Worm (Caenorhabditis elegans) whole organism, young adult: ENCODE measurements around the gene Y54G11A.7.
"Not testable (repeated sequence)": the region's sequence is repeated elsewhere in the genome, so short reads cannot be mapped to it uniquely, and the experiment has no call there.

ENCODE experiments used
- D2030.7 ChIP-seq: fragments of 200-800 bp; sonication (Bioruptor generic); IDR thresholded peaks from 2 replicates; pipeline ENCODE4 v1.3.6; 2022; ENCODE audit warnings: missing genetic modification reagents, missing genetic modification characterization, missing compliant biosample characterization
- F55B11.4 ChIP-seq: sonication (generic microtip); optimal IDR thresholded peaks from 2 replicates; lab custom pipeline; 2016; ENCODE audit warnings: missing compliant biosample characterization, missing genetic modification characterization, borderline replicate concordance; ENCODE audit not compliant: insufficient read depth
- F57C9.4 ChIP-seq: sonication (generic microtip); optimal IDR thresholded peaks from 2 replicates; lab custom pipeline; 2017; ENCODE audit warnings: mild to moderate bottlenecking, missing genetic modification characterization, missing compliant biosample characterization
- Y56A3A.18 ChIP-seq: fragments of 200-800 bp; sonication (Bioruptor generic); IDR thresholded peaks from 2 replicates; pipeline ENCODE4 v1.3.6; 2022; ENCODE audit warnings: missing genetic modification reagents, missing genetic modification characterization, missing compliant biosample characterization
- akir-1 ChIP-seq: fragments of 200-800 bp; sonication (Bioruptor generic); optimal IDR thresholded peaks from 2 replicates; lab custom pipeline; 2018; ENCODE audit warnings: mild to moderate bottlenecking, missing genetic modification characterization, moderate library complexity, missing compliant biosample characterization
- ama-1 ChIP-seq, 3 experiments: fragments of 150-350 bp in 1 of 3; sonication (generic microtip) in 2 of 3; optimal IDR thresholded peaks; 2 replicates each; lab custom pipeline; 2014 to 2018; ENCODE audit warnings: missing biosample characterization in 2 of 3, missing genetic modification characterization in 2 of 3, missing genetic modification reagents in 2 of 3
- aptf-3 ChIP-seq: fragments of 200-800 bp; sonication (Bioruptor generic); IDR thresholded peaks from 2 replicates; pipeline ENCODE4 v1.3.6; 2022; ENCODE audit warnings: missing genetic modification characterization, missing compliant biosample characterization
- cebp-1 ChIP-seq, 2 experiments: fragments of 200-800 bp in 1 of 2; sonication (Bioruptor generic) in 1 of 2; sonication (generic microtip) in 1 of 2; IDR thresholded peaks in 1 of 2; optimal IDR thresholded peaks in 1 of 2; 2 replicates each; pipeline versions ENCODE4 v1.3.6 to Lab custom; 2017 to 2022; ENCODE audit warnings: missing compliant biosample characterization in 2 of 2, missing genetic modification characterization in 2 of 2, mild to moderate bottlenecking in 1 of 2, missing genetic modification reagents in 1 of 2, moderate library complexity in 1 of 2
- cebp-2 ChIP-seq: fragments of 200-800 bp; sonication (Bioruptor generic); IDR thresholded peaks from 2 replicates; pipeline ENCODE4 v1.3.6; 2022; ENCODE audit warnings: missing genetic modification characterization, missing compliant biosample characterization
- chd-7 ChIP-seq: sonication (generic microtip); optimal IDR thresholded peaks from 2 replicates; lab custom pipeline; 2016; ENCODE audit warnings: mild to moderate bottlenecking, missing genetic modification characterization, moderate library complexity, missing compliant biosample characterization
- die-1 ChIP-seq: sonication (generic microtip); optimal IDR thresholded peaks from 2 replicates; lab custom pipeline; 2016; ENCODE audit warnings: missing genotype, mild to moderate bottlenecking, missing genetic modification characterization, missing compliant biosample characterization
- dpl-1 ChIP-seq: fragments of 150-350 bp; optimal IDR thresholded peaks from 2 replicates; lab custom pipeline; 2014; ENCODE audit warnings: missing biosample characterization, missing genetic modification reagents, missing genetic modification characterization
- egl-18 ChIP-seq: fragments of 200-800 bp; sonication (Bioruptor generic); IDR thresholded peaks from 2 replicates; pipeline ENCODE4 v1.3.6; 2022; ENCODE audit warnings: missing genetic modification reagents, missing genetic modification characterization, missing compliant biosample characterization
- ekl-4 ChIP-seq: fragments of 200-800 bp; sonication (Bioruptor generic); IDR thresholded peaks from 2 replicates; pipeline ENCODE4 v1.3.6; 2022; ENCODE audit warnings: missing genetic modification reagents, missing genetic modification characterization, missing compliant biosample characterization
- madf-6 ChIP-seq: fragments of 200-800 bp; sonication (Bioruptor generic); IDR thresholded peaks from 2 replicates; pipeline ENCODE4 v1.3.6; 2022; ENCODE audit warnings: missing genetic modification reagents, missing genetic modification characterization, missing compliant biosample characterization
- madf-8 ChIP-seq: fragments of 200-800 bp; sonication (Bioruptor generic); conservative IDR thresholded peaks from 2 replicates; pipeline ENCODE4 v1.3.6; 2022; ENCODE audit warnings: missing genetic modification reagents, missing genetic modification characterization, missing compliant biosample characterization
- mes-4 ChIP-seq: sonication (generic microtip); optimal IDR thresholded peaks from 2 replicates; lab custom pipeline; 2016; ENCODE audit warnings: missing genotype, missing genetic modification characterization, missing compliant biosample characterization
- nhr-90 ChIP-seq: sonication (generic microtip); optimal IDR thresholded peaks from 2 replicates; lab custom pipeline; 2016; ENCODE audit warnings: missing genotype, mild to moderate bottlenecking, missing genetic modification characterization, missing compliant biosample characterization
- pbrm-1 ChIP-seq: fragments of 200-800 bp; sonication (Bioruptor generic); IDR thresholded peaks from 2 replicates; pipeline ENCODE4 v1.3.6; 2022; ENCODE audit warnings: missing genetic modification reagents, missing genetic modification characterization, missing compliant biosample characterization
- rpc-1 ChIP-seq, 2 experiments: fragments of 150-350 bp in 1 of 2; sonication (generic microtip) in 1 of 2; optimal IDR thresholded peaks; 2 replicates each; lab custom pipeline; 2014 to 2018; ENCODE audit warnings: missing biosample characterization in 1 of 2, missing genetic modification characterization in 1 of 2, missing genetic modification reagents in 1 of 2, missing genotype in 1 of 2
- snpc-3.4 ChIP-seq: sonication (generic microtip); optimal IDR thresholded peaks from 2 replicates; lab custom pipeline; 2017; ENCODE audit warnings: missing genetic modification characterization, mild to moderate bottlenecking, missing compliant biosample characterization, antibody characterized with exemption, moderate library complexity, missing genotype, missing genetic modification reagents
- unc-130 ChIP-seq: sonication (generic microtip); optimal IDR thresholded peaks from 2 replicates; lab custom pipeline; 2016; ENCODE audit warnings: missing genetic modification reagents, missing genetic modification characterization, missing compliant biosample characterization
- zfh-2 ChIP-seq: fragments of 200-800 bp; sonication (Bioruptor generic); conservative IDR thresholded peaks from 2 replicates; pipeline ENCODE4 v1.3.6; 2022; ENCODE audit warnings: missing genetic modification reagents, missing genetic modification characterization, missing compliant biosample characterization
- ztf-3 ChIP-seq: fragments of 200-800 bp; sonication (Bioruptor generic); optimal IDR thresholded peaks from 2 replicates; lab custom pipeline; 2018; ENCODE audit warnings: mild to moderate bottlenecking, missing genetic modification characterization, missing compliant biosample characterization

Gene Y54G11A.7

ce11 chrII:14319227-14319626 is 22.1 kb downstream of the Y54G11A.7 start (continued):
- TF ChIP-seq ama-1 (optimal IDR thresholded peaks at IDR 0.05; lab: Kevin White, UChicago): no peak
- TF ChIP-seq ama-1 (GFP tag; optimal IDR thresholded peaks at IDR 0.05; lab: Kevin White, UChicago): no peak
- TF ChIP-seq ekl-4 (GFP tag; lab: Robert Waterston, UW): no peak
- no peak for TF ChIP-seq akir-1 (GFP tag; lab: Kevin White, UChicago)
- no peak for TF ChIP-seq cebp-1 (GFP tag; IDR thresholded peaks at IDR 0.05; lab: Robert Waterston, UW)
- no peak for TF ChIP-seq cebp-1 (tag; optimal IDR thresholded peaks at IDR 0.05; lab: Kevin White, UChicago)
- TF ChIP-seq rpc-1 (optimal IDR thresholded peaks at IDR 0.05; lab: Kevin White, UChicago): no peak
- TF ChIP-seq rpc-1 (tag; optimal IDR thresholded peaks at IDR 0.05; lab: Kevin White, UChicago): no peak
- peak; percentile 88; the same call in 1 of the 2 replicates for TF ChIP-seq zfh-2
- TF ChIP-seq madf-8 (GFP tag; lab: Robert Waterston, UW): no peak
- TF ChIP-seq dpl-1 (GFP tag; lab: Kevin White, UChicago): no peak
- no peak for TF ChIP-seq D2030.7 (GFP tag; lab: Robert Waterston, UW)
- TF ChIP-seq nhr-90 (tag; lab: Kevin White, UChicago): no peak
- TF ChIP-seq Y56A3A.18: 0 out of 2 replicates have a peak, but pooled peaks have one; percentile 21
- TF ChIP-seq F57C9.4 (tag; lab: Kevin White, UChicago): no peak
- TF ChIP-seq F55B11.4 (tag; lab: Kevin White, UChicago): no peak
- no peak for TF ChIP-seq die-1 (tag; lab: Kevin White, UChicago)
- TF ChIP-seq mes-4: no peak
- TF ChIP-seq ztf-3: no peak

DNA sequence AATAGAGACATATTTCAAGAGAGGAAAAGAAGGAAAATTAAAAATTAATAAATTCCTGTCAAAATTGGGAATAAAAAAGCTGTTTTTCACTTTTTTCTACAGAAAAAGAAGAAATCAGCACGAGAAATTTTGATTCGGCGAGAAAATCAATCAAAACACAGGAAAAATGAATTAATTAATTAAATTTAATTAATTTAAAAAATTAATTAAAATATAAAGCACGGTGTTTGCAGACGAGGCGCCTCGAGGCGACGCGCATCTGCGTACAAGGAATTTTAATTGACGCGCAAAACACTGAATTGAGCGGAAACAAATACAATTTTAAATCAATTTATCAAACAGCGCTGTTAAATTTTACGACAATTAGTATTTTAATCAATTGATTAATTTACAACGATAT is 24.1 kb downstream of the Y54G11A.7 start:
- no peak for TF ChIP-seq rpc-1 (optimal IDR thresholded peaks at IDR 0.05; lab: Kevin White, UChicago)
- no peak for TF ChIP-seq rpc-1 (tag; optimal IDR thresholded peaks at IDR 0.05; lab: Kevin White, UChicago)
- no peak for TF ChIP-seq unc-130 (GFP tag; lab: Kevin White, UChicago)
- no peak for TF ChIP-seq egl-18 (GFP tag; lab: Robert Waterston, UW)
- no peak for TF ChIP-seq snpc-3.4 (tag; lab: Kevin White, UChicago)

ce11 chrII:14344166-14344565 is 47.1 kb downstream of the Y54G11A.7 start, which contains the start of gene ddl-3:
ddl-3 (minus strand) TSS chrII:14344454.
- TF ChIP-seq pbrm-1 (GFP tag; lab: Robert Waterston, UW) (0 out of 2 replicates have a peak, but pooled peaks have one; percentile 34), cebp-2 (GFP tag; lab: Robert Waterston, UW) (0 out of 2 replicates have a peak, but pooled peaks have one; percentile 70), madf-6 (GFP tag; lab: Robert Waterston, UW) (0 out of 2 replicates have a peak, but pooled peaks have one; percentile 21), aptf-3 (0 out of 2 replicates have a peak, but pooled peaks have one; percentile 42)

DNA sequence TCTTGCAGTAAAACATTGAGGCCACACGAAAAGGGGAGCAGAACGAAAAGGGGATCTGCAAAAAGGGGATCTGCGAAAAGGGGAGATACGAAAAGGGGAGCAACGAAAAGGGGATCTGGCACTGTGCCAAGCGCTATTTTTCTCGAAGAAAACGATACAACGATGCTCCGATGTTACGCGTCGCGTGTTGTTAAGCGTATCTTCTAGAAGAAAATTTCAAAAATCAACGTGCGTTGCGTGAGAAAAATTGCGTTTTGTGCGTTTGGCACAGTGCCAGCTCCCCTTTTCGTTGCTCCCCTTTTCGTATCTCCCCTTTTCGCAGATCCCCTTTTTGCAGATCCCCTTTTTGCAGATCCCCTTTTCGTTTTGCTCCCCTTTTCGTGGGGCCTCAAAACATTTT is 49.1 kb downstream of the Y54G11A.7 start, which contains the start of gene Y54G11A.9:
Gene Y54G11A.9 (minus strand): TSS at position 196 of the 400 bp plus-strand sequence.
- TF ChIP-seq die-1 (tag; lab: Kevin White, UChicago); akir-1 (GFP tag; lab: Kevin White, UChicago); chd-7 (tag; lab: Kevin White, UChicago): not testable (repeated sequence)
- TF ChIP-seq, all 124 proteins: peak for 0; not testable (repeated sequence) for 124
